Worm (Caenorhabditis elegans): ENCODE data around the gene kgb-2.

kgb-2 gene

ce11 chrIV:3610987-3611386, 4.4 kb downstream of the kgb-2 start:
- TF ChIP-seq cog-1 (tag; optimal IDR thresholded peaks at IDR 0.05), result no peak
- TF ChIP-seq klf-2 (GFP tag; conservative IDR thresholded peaks at IDR 0.05), result no peak
- TF ChIP-seq T22C8.4 (GFP tag; IDR thresholded peaks at IDR 0.05), result no peak
- TF ChIP-seq ztf-29 (GFP tag; IDR thresholded peaks at IDR 0.05), result no peak
- TF ChIP-seq ref-1 (GFP tag; conservative IDR thresholded peaks at IDR 0.05), result no peak
- TF ChIP-seq flt-1 (GFP tag; IDR thresholded peaks at IDR 0.05), result no peak
- no peak for TF ChIP-seq tab-1 (GFP tag; IDR thresholded peaks at IDR 0.05)
- no peak for TF ChIP-seq ztf-23 (GFP tag; IDR thresholded peaks at IDR 0.05)
- no peak for TF ChIP-seq med-1 (GFP tag; optimal IDR thresholded peaks at IDR 0.05; ENCODE audit: insufficient read depth)

ce11 chrIV:3611845-3612244, 5.3 kb downstream of the kgb-2 start:
- TF ChIP-seq T22C8.4 (GFP tag; IDR thresholded peaks at IDR 0.05) (no peak), ztf-23 (GFP tag; IDR thresholded peaks at IDR 0.05) (no peak), tab-1 (GFP tag; IDR thresholded peaks at IDR 0.05) (no peak), klf-2 (GFP tag; conservative IDR thresholded peaks at IDR 0.05) (no peak), med-1 (GFP tag; optimal IDR thresholded peaks at IDR 0.05; ENCODE audit: insufficient read depth) (no peak)

DNA sequence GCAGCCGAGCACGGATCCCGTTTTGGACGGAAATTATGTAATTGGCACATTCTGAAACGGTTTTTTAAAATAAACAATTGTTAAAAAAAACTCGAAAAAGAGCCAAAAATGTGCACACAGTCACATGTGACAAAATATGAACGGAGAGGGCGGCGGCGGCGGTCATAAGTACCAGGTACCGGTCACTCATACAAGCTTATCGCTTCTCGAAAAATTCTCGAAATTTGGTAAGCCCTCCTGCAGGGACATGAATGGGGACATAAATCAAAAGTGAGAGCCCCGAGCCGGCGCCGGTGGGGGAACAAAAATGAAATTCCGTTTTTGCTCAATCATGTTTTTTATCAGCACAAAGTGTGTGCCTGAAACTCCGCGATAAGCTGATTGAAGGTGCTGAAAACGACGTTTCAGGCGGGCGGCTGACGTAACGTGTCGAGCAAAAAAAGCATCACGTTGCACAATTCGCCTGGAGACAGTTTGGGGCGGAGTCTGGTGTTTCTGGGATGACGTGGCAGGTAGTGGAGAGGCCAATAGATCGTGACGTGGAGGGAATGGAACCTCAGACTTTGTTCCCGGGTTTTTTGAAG, 6.5 kb downstream of the kgb-2 start, which contains the start of gene ltah-1.2:
Gene ltah-1.2 (minus strand): TSS at position 51 of the 584 bp plus-strand sequence.
- TF ChIP-seq T22C8.4 (GFP tag; IDR thresholded peaks at IDR 0.05) (no peak), tab-1 (GFP tag; IDR thresholded peaks at IDR 0.05) (no peak), ref-1 (GFP tag; conservative IDR thresholded peaks at IDR 0.05) (no peak), ztf-23 (GFP tag; IDR thresholded peaks at IDR 0.05) (no peak), klf-2 (GFP tag; conservative IDR thresholded peaks at IDR 0.05) (no peak), med-1 (GFP tag; optimal IDR thresholded peaks at IDR 0.05; ENCODE audit: insufficient read depth) (no peak), ztf-29 (GFP tag; IDR thresholded peaks at IDR 0.05) (no peak), flt-1 (GFP tag; IDR thresholded peaks at IDR 0.05) (no peak), cog-1 (tag; optimal IDR thresholded peaks at IDR 0.05) (no peak)

DNA sequence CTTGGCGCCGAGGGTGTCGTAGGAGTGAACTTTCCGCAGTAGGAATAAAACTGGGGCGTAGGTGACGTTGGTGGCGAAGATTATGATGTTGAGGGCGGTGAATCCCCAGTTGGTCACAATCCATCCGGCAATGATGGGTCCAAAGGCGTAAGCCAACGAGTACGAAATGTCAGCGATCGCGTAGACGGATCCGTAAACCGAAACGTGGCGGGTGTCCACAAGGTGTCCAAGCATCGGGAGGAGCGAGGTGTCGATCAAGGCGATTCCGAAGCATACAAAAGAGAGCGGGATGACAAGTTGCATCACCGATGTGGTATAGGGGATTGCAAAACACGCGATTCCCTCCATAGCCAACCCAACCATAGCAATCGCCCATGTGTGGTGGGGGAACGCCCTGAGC, 12.1 kb downstream of the kgb-2 start:
- no peak for TF ChIP-seq klf-2 (GFP tag; conservative IDR thresholded peaks at IDR 0.05)
- no peak for TF ChIP-seq cog-1 (tag; optimal IDR thresholded peaks at IDR 0.05)
- no peak for TF ChIP-seq flt-1 (GFP tag; IDR thresholded peaks at IDR 0.05)
- no peak for TF ChIP-seq ztf-23 (GFP tag; IDR thresholded peaks at IDR 0.05)
- no peak for TF ChIP-seq med-1 (GFP tag; optimal IDR thresholded peaks at IDR 0.05; ENCODE audit: insufficient read depth)
- TF ChIP-seq tab-1 (GFP tag; IDR thresholded peaks at IDR 0.05), result no peak
- TF ChIP-seq ztf-29 (GFP tag; IDR thresholded peaks at IDR 0.05), result no peak
- TF ChIP-seq ref-1 (GFP tag; conservative IDR thresholded peaks at IDR 0.05), result no peak
- no peak for TF ChIP-seq T22C8.4 (GFP tag; IDR thresholded peaks at IDR 0.05)

ce11 chrIV:3621805-3622355, 15.3 kb downstream of the kgb-2 start:
- no peak for TF ChIP-seq ztf-29 (GFP tag; IDR thresholded peaks at IDR 0.05)

DNA sequence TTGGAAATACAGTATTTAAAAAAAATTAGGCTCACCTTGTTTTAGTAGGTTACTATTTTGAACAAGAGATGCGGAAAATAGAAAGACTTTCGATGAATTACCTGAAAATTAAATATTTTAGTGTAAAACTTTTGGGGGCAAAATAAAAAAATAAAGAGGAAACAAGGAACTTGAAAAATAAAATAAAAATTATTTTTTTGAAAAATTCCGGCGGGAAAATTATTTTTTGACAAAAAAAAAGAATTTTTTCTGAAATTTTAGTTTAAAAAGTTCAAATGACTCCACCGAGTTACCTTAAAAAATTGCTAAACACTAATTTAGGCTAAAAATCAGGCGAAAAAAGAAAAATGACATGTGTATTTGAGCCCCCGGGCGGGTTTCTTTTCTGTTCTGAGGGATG, 18.0 kb downstream of the kgb-2 start, which contains the start of the genes cha-1 and unc-17:
Gene cha-1 (minus strand): TSS at position 101 of the 400 bp plus-strand sequence.
Gene unc-17 (minus strand): TSS at position 103 of the 400 bp plus-strand sequence.
- no peak for TF ChIP-seq tab-1 (GFP tag; IDR thresholded peaks at IDR 0.05)
- TF ChIP-seq T22C8.4 (GFP tag; IDR thresholded peaks at IDR 0.05), result no peak
- TF ChIP-seq cog-1 (tag; optimal IDR thresholded peaks at IDR 0.05), result no peak
- TF ChIP-seq ref-1 (GFP tag; conservative IDR thresholded peaks at IDR 0.05), result no peak
- no peak for TF ChIP-seq med-1 (GFP tag; optimal IDR thresholded peaks at IDR 0.05; ENCODE audit: insufficient read depth)
- no peak for TF ChIP-seq klf-2 (GFP tag; conservative IDR thresholded peaks at IDR 0.05)
- TF ChIP-seq ztf-29 (GFP tag; IDR thresholded peaks at IDR 0.05), result no peak
- no peak for TF ChIP-seq flt-1 (GFP tag; IDR thresholded peaks at IDR 0.05)
- TF ChIP-seq ztf-23 (GFP tag; IDR thresholded peaks at IDR 0.05), result no peak

DNA sequence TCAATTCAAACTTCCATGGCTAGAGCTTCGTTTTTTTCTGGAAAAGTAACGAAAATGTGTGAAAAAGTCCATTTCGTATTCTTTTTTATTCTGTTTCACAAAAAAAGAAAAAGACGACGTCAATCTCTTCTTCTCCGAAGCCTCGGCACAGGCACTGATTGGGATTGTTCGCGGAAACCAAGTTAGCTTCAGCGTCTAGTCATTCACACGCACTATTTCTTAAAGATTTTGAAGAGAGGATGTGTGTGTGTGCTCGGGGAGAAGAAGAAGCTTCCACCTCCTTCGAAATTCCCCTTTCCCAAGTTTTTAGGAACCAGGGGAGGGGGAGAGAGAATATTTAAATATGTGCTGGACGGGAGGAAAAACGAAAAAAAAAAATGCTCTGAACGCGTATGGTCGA, 19.9 kb downstream of the kgb-2 start:
- TF ChIP-seq tab-1 (GFP tag; IDR thresholded peaks at IDR 0.05), result no peak
- no peak for TF ChIP-seq ztf-23 (GFP tag; IDR thresholded peaks at IDR 0.05)
- no peak for TF ChIP-seq T22C8.4 (GFP tag; IDR thresholded peaks at IDR 0.05)
- no peak for TF ChIP-seq flt-1 (GFP tag; IDR thresholded peaks at IDR 0.05)
- no peak for TF ChIP-seq ref-1 (GFP tag; conservative IDR thresholded peaks at IDR 0.05)
- no peak for TF ChIP-seq med-1 (GFP tag; optimal IDR thresholded peaks at IDR 0.05; ENCODE audit: insufficient read depth)
- no peak for TF ChIP-seq klf-2 (GFP tag; conservative IDR thresholded peaks at IDR 0.05)
- no peak for TF ChIP-seq ztf-29 (GFP tag; IDR thresholded peaks at IDR 0.05)
- TF ChIP-seq cog-1 (tag; optimal IDR thresholded peaks at IDR 0.05), result no peak

DNA sequence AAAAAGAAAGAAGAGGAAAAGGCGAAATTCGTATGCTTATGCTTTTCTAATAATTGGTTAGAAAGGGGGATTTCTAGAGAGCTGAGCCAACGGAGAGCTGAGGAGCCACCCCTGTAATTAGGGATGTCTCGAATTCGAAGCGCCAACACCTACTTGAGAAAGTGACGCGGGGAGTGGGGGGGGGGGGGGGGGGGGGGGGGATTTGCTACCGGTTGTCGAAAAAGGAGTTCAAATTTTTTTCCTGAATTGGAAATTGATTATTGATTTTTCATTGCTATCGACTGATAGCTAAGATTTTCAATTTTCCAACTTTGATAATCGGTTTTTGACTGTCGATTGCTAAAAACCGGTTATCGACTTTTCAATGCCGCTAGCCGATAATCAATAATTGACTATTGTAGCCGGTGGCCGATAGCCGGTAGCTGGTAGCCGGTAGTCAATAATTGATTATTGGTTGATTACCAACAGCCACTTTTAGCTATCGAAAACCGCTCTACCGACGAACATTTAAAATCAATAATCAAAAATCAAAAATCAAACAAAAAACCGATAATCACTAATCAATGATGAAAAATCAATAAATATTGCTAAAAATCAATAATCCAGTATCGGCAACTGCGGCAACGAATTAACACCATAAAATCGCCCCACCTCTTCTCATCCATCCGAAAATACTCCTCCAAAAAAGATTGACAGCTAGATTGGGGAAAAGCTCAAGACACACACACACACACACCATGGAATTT, 22.5 kb downstream of the kgb-2 start:
- TF ChIP-seq flt-1 (GFP tag; IDR thresholded peaks at IDR 0.05), result no peak
- TF ChIP-seq T22C8.4 (GFP tag; IDR thresholded peaks at IDR 0.05), result peak; percentile 46; the same call in 1 of the 2 replicates
- no peak for TF ChIP-seq ztf-23 (GFP tag; IDR thresholded peaks at IDR 0.05)
- no peak for TF ChIP-seq tab-1 (GFP tag; IDR thresholded peaks at IDR 0.05)
- no peak for TF ChIP-seq cog-1 (tag; optimal IDR thresholded peaks at IDR 0.05)

ce11 chrIV:3632475-3632874, 25.9 kb downstream of the kgb-2 start:
- TF ChIP-seq ref-1 (GFP tag; conservative IDR thresholded peaks at IDR 0.05) (no peak), cog-1 (tag; optimal IDR thresholded peaks at IDR 0.05) (no peak), flt-1 (GFP tag; IDR thresholded peaks at IDR 0.05) (no peak), tab-1 (GFP tag; IDR thresholded peaks at IDR 0.05) (no peak), klf-2 (GFP tag; conservative IDR thresholded peaks at IDR 0.05) (no peak), T22C8.4 (GFP tag; IDR thresholded peaks at IDR 0.05) (no peak), ztf-23 (GFP tag; IDR thresholded peaks at IDR 0.05) (no peak)
